Worm (Caenorhabditis elegans): ENCODE data around the gene nhr-254.

Gene nhr-254

DNA sequence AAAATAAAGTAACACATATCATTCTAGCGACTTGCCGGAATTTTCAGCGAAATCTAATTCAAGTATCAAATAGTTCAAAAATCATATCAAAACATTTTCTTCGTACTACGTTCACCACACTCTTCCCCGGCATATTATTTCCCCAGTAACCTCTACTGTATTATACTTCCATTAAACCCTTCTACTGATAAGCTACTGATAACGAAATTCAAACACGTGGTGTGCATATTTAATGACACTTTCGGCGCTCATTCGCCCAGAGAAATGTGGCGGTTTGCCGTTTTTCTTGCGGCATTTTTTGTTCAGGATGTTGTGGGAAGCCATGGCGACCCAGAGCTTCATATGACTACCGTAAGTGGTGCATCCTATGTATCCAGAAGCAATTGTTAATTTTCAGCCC, 6.9 kb upstream of the nhr-254 start, which contains the start of gene lipl-5 (continued):
- TF ChIP-seq ceh-28 (tag; optimal IDR thresholded peaks at IDR 0.05): no peak
- TF ChIP-seq mes-2 (tag; optimal IDR thresholded peaks at IDR 0.05; ENCODE audit: poor library complexity, severe bottlenecking): peak; percentile 27
- no peak for TF ChIP-seq ces-1 (GFP tag; optimal IDR thresholded peaks at IDR 0.05)
- TF ChIP-seq zfp-3 (GFP tag; conservative IDR thresholded peaks at IDR 0.05): no peak
- TF ChIP-seq F26F4.8 (GFP tag; conservative IDR thresholded peaks at IDR 0.05): no peak
- no peak for TF ChIP-seq dpl-1 (GFP tag; optimal IDR thresholded peaks at IDR 0.05)
- TF ChIP-seq ama-1 (optimal IDR thresholded peaks at IDR 0.05): no peak
- no peak for TF ChIP-seq duxl-1 (tag; optimal IDR thresholded peaks at IDR 0.05; ENCODE audit: poor library complexity)
- TF ChIP-seq nhr-6 (tag; optimal IDR thresholded peaks at IDR 0.05): no peak
- TF ChIP-seq lin-29 (GFP tag; IDR thresholded peaks at IDR 0.05): no peak
- TF ChIP-seq snpc-1.2 (GFP tag; IDR thresholded peaks at IDR 0.05): no peak
- TF ChIP-seq nhr-25 (tag; optimal IDR thresholded peaks at IDR 0.05; ENCODE audit: borderline replicate concordance, insufficient read depth): no peak
- no peak for TF ChIP-seq egl-43 (GFP tag; IDR thresholded peaks at IDR 0.05)
- peak; percentile 73 for TF ChIP-seq hlh-11 (tag; optimal IDR thresholded peaks at IDR 0.05)
- TF ChIP-seq snpc-4 (tag; optimal IDR thresholded peaks at IDR 0.05): no peak
- TF ChIP-seq unc-130 (GFP tag; optimal IDR thresholded peaks at IDR 0.05): no peak
- no peak for TF ChIP-seq R02D3.7 (tag; optimal IDR thresholded peaks at IDR 0.05)
- no peak for TF ChIP-seq T20F7.1 (GFP tag; optimal IDR thresholded peaks at IDR 0.05)
- no peak for TF ChIP-seq nhr-237 (tag; optimal IDR thresholded peaks at IDR 0.05)
- no peak for TF ChIP-seq madf-9 (GFP tag; conservative IDR thresholded peaks at IDR 0.05)
- TF ChIP-seq F10B5.3 (tag; optimal IDR thresholded peaks at IDR 0.05): no peak
- no peak for TF ChIP-seq ceh-32 (tag; optimal IDR thresholded peaks at IDR 0.05; ENCODE audit: poor library complexity)
- TF ChIP-seq set-16 (GFP tag; IDR thresholded peaks at IDR 0.05): no peak
- no peak for TF ChIP-seq daf-8 (GFP tag; IDR thresholded peaks at IDR 0.05)
- TF ChIP-seq nhr-41 (GFP tag; IDR thresholded peaks at IDR 0.05): no peak
- TF ChIP-seq madf-5 (GFP tag; IDR thresholded peaks at IDR 0.05): no peak
- TF ChIP-seq aly-2 (tag; optimal IDR thresholded peaks at IDR 0.05): no peak
- no peak for TF ChIP-seq zag-1 (tag; optimal IDR thresholded peaks at IDR 0.05)
- no peak for TF ChIP-seq Y75B8A.6 (GFP tag; IDR thresholded peaks at IDR 0.05)
- TF ChIP-seq ceh-44 (GFP tag; IDR thresholded peaks at IDR 0.05): no peak
- peak; percentile 85 for TF ChIP-seq pqm-1 (tag; optimal IDR thresholded peaks at IDR 0.05)
- TF ChIP-seq lin-39 (tag; optimal IDR thresholded peaks at IDR 0.05): no peak

ce11 chrV:388397-388796, 4.0 kb upstream of the nhr-254 start, which contains the start of gene ZK6.6:
ZK6.6 (plus strand) TSS chrV:388697.
- TF ChIP-seq gei-8 (GFP tag; optimal IDR thresholded peaks at IDR 0.05): peak; percentile 20
- no peak for TF ChIP-seq zip-2 (tag; optimal IDR thresholded peaks at IDR 0.05)

DNA sequence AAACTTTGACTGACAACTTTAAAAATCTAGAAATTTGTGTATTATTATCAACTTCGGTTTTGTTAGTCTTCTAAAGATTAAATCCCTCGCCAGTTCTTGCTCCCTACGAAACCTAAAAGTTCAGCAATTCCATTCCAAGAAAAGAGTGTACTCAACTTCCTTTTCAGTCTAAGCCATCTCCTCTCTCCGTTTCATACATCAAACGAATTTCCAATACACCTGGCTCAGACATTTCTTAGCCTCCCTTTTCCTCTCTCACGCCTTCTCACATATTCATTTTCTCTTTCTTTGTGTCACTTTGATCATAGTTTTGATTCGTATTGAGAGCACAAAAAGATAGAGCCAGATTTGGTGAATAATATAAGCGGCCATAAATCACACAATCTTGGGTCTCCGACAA, 3.9 kb downstream of the nhr-254 start, which contains the start of gene nhr-253:
nhr-253 (plus strand) TSS at position 285 of the 400 bp plus-strand sequence.
- TF ChIP-seq hlh-30 (tag; optimal IDR thresholded peaks at IDR 0.05; ENCODE audit: insufficient read depth): no peak

DNA sequence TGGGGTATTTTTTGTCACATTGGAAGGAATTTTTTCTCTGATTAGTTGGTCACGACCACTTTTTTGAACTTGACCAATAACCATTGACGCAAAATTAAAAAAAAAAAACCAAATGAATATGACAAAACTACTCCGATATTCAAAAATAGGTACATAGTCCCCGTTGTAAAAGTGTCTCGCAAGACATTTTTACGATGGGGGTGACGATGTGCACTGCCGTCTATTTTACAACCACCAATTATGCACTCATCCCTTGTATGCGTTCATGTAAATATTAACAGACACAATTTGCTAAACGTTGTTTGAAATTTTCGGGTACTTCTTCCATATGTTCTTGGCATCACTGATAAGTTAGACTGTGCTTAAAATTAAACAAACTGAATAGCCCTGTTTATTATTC, 7.3 kb downstream of the nhr-254 start, which contains the start of gene scl-27:
scl-27 (plus strand) TSS at position 301 of the 400 bp plus-strand sequence.
- TF ChIP-seq vab-7 (GFP tag; IDR thresholded peaks at IDR 0.05) (no peak), unc-62 (GFP tag; optimal IDR thresholded peaks at IDR 0.05 in 1 of 2) (peak in 1 of 2 experiments; percentile 11), unc-62 (tag; optimal IDR thresholded peaks at IDR 0.05) (no peak)
